Fruit fly (Drosophila melanogaster): Measurements from ENCODE around the gene CG6321.

CG6321 gene

DNA sequence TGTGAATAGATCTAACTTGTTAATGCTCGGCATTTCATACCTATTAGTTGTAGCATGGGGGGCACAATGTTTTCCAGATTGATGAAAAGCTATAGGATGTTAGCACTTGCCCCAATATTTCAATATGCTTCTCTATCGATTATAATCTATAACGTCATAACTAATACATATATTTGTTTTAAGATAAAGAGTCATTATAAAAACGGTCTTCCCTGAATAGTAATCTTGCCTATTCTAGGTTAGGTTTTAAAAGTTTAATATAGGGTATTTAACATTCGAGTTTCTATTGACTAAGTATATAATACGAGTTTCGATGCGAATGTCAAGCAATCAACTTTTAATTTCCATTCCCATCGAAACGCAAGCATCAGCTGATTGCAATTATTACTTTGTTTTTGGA is at the start of gene CG6321, which contains the start of gene Blos2:
TSS of gene CG6321 (minus strand) at position 25 of the 400 bp plus-strand sequence.
TSS of gene Blos2 (plus strand) at position 372 of the 400 bp plus-strand sequence.
- TF ChIP-seq CG12769 (tag; optimal IDR thresholded peaks at IDR 0.05) (peak; percentile 79), gce (GFP tag; IDR thresholded peaks at IDR 0.05) (0 out of 3 replicates have a peak, but pooled peaks have one; percentile 5), vvl (GFP tag; IDR thresholded peaks at IDR 0.05) (peak; percentile 88), CG9727 (GFP tag; optimal IDR thresholded peaks at IDR 0.05) (peak; percentile 64), CG13287 (GFP tag; IDR thresholded peaks at IDR 0.05; ENCODE audit: partially characterized antibody) (0 out of 2 replicates have a peak, but pooled peaks have one; percentile 14), Doc2 (GFP tag; IDR thresholded peaks at IDR 0.05) (no peak), CG15479 (GFP tag; optimal IDR thresholded peaks at IDR 0.05) (no peak), CG13775 (GFP tag; optimal IDR thresholded peaks at IDR 0.05) (peak; percentile 61), stc (GFP tag; IDR thresholded peaks at IDR 0.05) (peak; percentile 79), CG9817 (tag; optimal IDR thresholded peaks at IDR 0.05) (peak; percentile 63), CG14965 (GFP tag; optimal IDR thresholded peaks at IDR 0.05; ENCODE audit: borderline replicate concordance) (no peak), eyg (GFP tag; optimal IDR thresholded peaks at IDR 0.05) (no peak), CHES-1-like (GFP tag; optimal IDR thresholded peaks at IDR 0.05) (peak; percentile 11), unc-4 (GFP tag; IDR thresholded peaks at IDR 0.05; ENCODE audit: partially characterized antibody) (no peak), lola (GFP tag; optimal IDR thresholded peaks at IDR 0.05) (peak in 1 of 3 experiments; percentile 72), Stat92E (GFP tag; optimal IDR thresholded peaks at IDR 0.05) (no peak), CG15011 (GFP tag; optimal IDR thresholded peaks at IDR 0.05) (peak; percentile 61), CG10209 (GFP tag; optimal IDR thresholded peaks at IDR 0.05) (peak; percentile 70), run (tag; optimal IDR thresholded peaks at IDR 0.05) (peak; percentile 59), gcm (GFP tag; optimal IDR thresholded peaks at IDR 0.05) (peak; percentile 81), CG10267 (tag; optimal IDR thresholded peaks at IDR 0.05) (peak; percentile 81), ind (GFP tag; optimal IDR thresholded peaks at IDR 0.05) (peak; percentile 75), sug (tag; optimal IDR thresholded peaks at IDR 0.05) (peak; percentile 79), D (optimal IDR thresholded peaks at IDR 0.05) (no peak), D (GFP tag; optimal IDR thresholded peaks at IDR 0.05) (peak; percentile 61), btn (GFP tag; optimal IDR thresholded peaks at IDR 0.05) (no peak), MBD-R2 (GFP tag; IDR thresholded peaks at IDR 0.05) (peak; percentile 81), dan (GFP tag; IDR thresholded peaks at IDR 0.05) (no peak), pho (GFP tag; optimal IDR thresholded peaks at IDR 0.05) (peak; percentile 29), repo (GFP tag; optimal IDR thresholded peaks at IDR 0.05) (no peak), CG11085 (GFP tag; IDR thresholded peaks at IDR 0.05) (no peak), CG10321 (GFP tag; IDR thresholded peaks at IDR 0.05) (no peak), Spps (tag; optimal IDR thresholded peaks at IDR 0.05) (peak; percentile 65), Nf-YB (GFP tag; optimal IDR thresholded peaks at IDR 0.05) (peak; percentile 62), CG13624 (GFP tag; optimal IDR thresholded peaks at IDR 0.05) (peak; percentile 57), Mes4 (GFP tag; optimal IDR thresholded peaks at IDR 0.05) (peak; percentile 20), Vsx1 (GFP tag; optimal IDR thresholded peaks at IDR 0.05) (peak; percentile 34), CG2678 (tag; optimal IDR thresholded peaks at IDR 0.05) (peak; percentile 89), BEAF-32 (GFP tag; optimal IDR thresholded peaks at IDR 0.05) (no peak), MESR4 (GFP tag; optimal IDR thresholded peaks at IDR 0.05) (no peak), CG6175 (GFP tag; IDR thresholded peaks at IDR 0.05) (no peak), phol (tag; optimal IDR thresholded peaks at IDR 0.05) (peak; percentile 81), ranshi (GFP tag; IDR thresholded peaks at IDR 0.05) (peak; percentile 65; the same call in 1 of the 2 replicates), CG17328 (GFP tag; IDR thresholded peaks at IDR 0.05) (peak; percentile 75), CG15601 (tag; optimal IDR thresholded peaks at IDR 0.05) (peak; percentile 68), sna (GFP tag; IDR thresholded peaks at IDR 0.05; ENCODE audit: partially characterized antibody) (no peak), Nf-YA (GFP tag; IDR thresholded peaks at IDR 0.05) (0 out of 2 replicates have a peak, but pooled peaks have one; percentile 32), tna (GFP tag; IDR thresholded peaks at IDR 0.05; ENCODE audit: partially characterized antibody) (no peak), bbx (GFP tag; IDR thresholded peaks at IDR 0.05; ENCODE audit: partially characterized antibody) (no peak), jing (GFP tag; optimal IDR thresholded peaks at IDR 0.05) (peak; percentile 12)

All from whole organism, embryonic.